ENCODE assay signal across 1 fruit fly cellular context in the genomic region with DNA sequence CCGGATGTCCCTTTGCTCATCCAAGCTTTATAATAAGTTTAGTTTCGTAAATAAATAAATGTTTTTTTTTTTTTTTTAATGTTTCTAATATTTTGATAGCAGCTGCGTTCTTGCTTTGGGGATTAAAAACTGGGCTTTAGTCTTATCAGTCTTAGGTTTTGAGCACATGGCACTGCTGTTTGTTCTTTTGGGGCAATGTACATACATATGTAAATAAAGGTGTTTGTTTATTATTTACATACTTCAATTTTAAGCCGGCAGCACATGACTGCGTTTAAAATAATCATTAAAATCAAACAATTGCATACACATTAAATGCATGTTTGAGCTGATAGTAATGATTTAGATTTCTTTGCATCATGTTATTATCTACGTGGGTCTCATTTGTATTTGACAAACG.
A peak's percentile ranks its signal among the peaks of the same experiment; 100 is the strongest.
TF ChIP-seq lines count a peak whose summit lies in the region.

No protein-coding gene starts in this region.

TF ChIP-seq in whole organism, embryonic, 481 proteins besides CTCF, POLR2A, EP300 and RAD21 (continued from another document and continues in another):
- peak; percentile 78 for TF ChIP-seq nerfin-1 (tag; optimal IDR thresholded peaks at IDR 0.05; lab: Kevin White, UChicago)
- TF ChIP-seq CG1529 (GFP tag; optimal IDR thresholded peaks at IDR 0.05; lab: Kevin White, UChicago) = peak; percentile 90
- no peak for TF ChIP-seq klu (GFP tag; IDR thresholded peaks at IDR 0.05; lab: Robert Waterston, UW)
- no peak for TF ChIP-seq bbx (GFP tag; IDR thresholded peaks at IDR 0.05; lab: Robert Waterston, UW; ENCODE audit: partially characterized antibody)
- peak; percentile 95 for TF ChIP-seq MTF-1 (GFP tag; optimal IDR thresholded peaks at IDR 0.05; lab: Kevin White, UChicago; ENCODE audit: borderline replicate concordance)
- TF ChIP-seq Med (GFP tag; lab: Kevin White, UChicago) = peak; percentile 90
- TF ChIP-seq al (GFP tag; IDR thresholded peaks at IDR 0.05; lab: Robert Waterston, UW) = no peak
- peak; percentile 55 for TF ChIP-seq CG8281 (tag; optimal IDR thresholded peaks at IDR 0.05; lab: Kevin White, UChicago)
- peak; percentile 81 for TF ChIP-seq TFAM (GFP tag; optimal IDR thresholded peaks at IDR 0.05; lab: Kevin White, UChicago)
- peak; percentile 96 for TF ChIP-seq CG3407 (GFP tag; optimal IDR thresholded peaks at IDR 0.05; lab: Kevin White, UChicago)
- no peak for TF ChIP-seq CG7357 (GFP tag; IDR thresholded peaks at IDR 0.05; lab: Robert Waterston, UW)
- TF ChIP-seq CG11560 (tag; IDR thresholded peaks at IDR 0.05; lab: Robert Waterston, UW) = no peak
- TF ChIP-seq CG1233 (GFP tag; optimal IDR thresholded peaks at IDR 0.05; lab: Kevin White, UChicago) = peak; percentile 90
- TF ChIP-seq zen (tag; optimal IDR thresholded peaks at IDR 0.05; lab: Kevin White, UChicago) = peak; percentile 53
- TF ChIP-seq Ada2b (GFP tag; IDR thresholded peaks at IDR 0.05; lab: Robert Waterston, UW) = no peak
- TF ChIP-seq cas (GFP tag; IDR thresholded peaks at IDR 0.05; lab: Robert Waterston, UW) = no peak
- TF ChIP-seq CG14860 (GFP tag; IDR thresholded peaks at IDR 0.05; lab: Robert Waterston, UW; ENCODE audit: partially characterized antibody) = no peak
- TF ChIP-seq CG11456 (GFP tag; IDR thresholded peaks at IDR 0.05; lab: Robert Waterston, UW) = no peak
- peak; percentile 53 for TF ChIP-seq tin (GFP tag; optimal IDR thresholded peaks at IDR 0.05; lab: Kevin White, UChicago)
- TF ChIP-seq vnd (GFP tag; IDR thresholded peaks at IDR 0.05; lab: Robert Waterston, UW; ENCODE audit: partially characterized antibody) = no peak
- peak; percentile 84 for TF ChIP-seq Lhr (GFP tag; optimal IDR thresholded peaks at IDR 0.05; lab: Kevin White, UChicago)
- peak; percentile 82 for TF ChIP-seq CG7556 (GFP tag; optimal IDR thresholded peaks at IDR 0.05; lab: Kevin White, UChicago)
- no peak; the same call in 2 of the 3 replicates for TF ChIP-seq CG14050 (GFP tag; IDR thresholded peaks at IDR 0.05; lab: Robert Waterston, UW)
- peak; percentile 69 for TF ChIP-seq CG8388 (GFP tag; optimal IDR thresholded peaks at IDR 0.05; lab: Kevin White, UChicago)
- TF ChIP-seq CG33557 (GFP tag; optimal IDR thresholded peaks at IDR 0.05; lab: Kevin White, UChicago) = peak; percentile 93
- TF ChIP-seq Hr78 (GFP tag; optimal IDR thresholded peaks at IDR 0.05; lab: Kevin White, UChicago) = no peak
- peak; percentile 89 for TF ChIP-seq fd102C (GFP tag; optimal IDR thresholded peaks at IDR 0.05; lab: Kevin White, UChicago)
- TF ChIP-seq cato (GFP tag; optimal IDR thresholded peaks at IDR 0.05; lab: Kevin White, UChicago; ENCODE audit: borderline replicate concordance) = peak; percentile 43
- TF ChIP-seq CG32772 (GFP tag; IDR thresholded peaks at IDR 0.05; lab: Robert Waterston, UW) = no peak
- peak; percentile 58 for TF ChIP-seq Oli (tag; optimal IDR thresholded peaks at IDR 0.05; lab: Kevin White, UChicago)
- no peak for TF ChIP-seq Oaz (GFP tag; IDR thresholded peaks at IDR 0.05; lab: Robert Waterston, UW)
- peak; percentile 41; the same call in 1 of the 2 replicates for TF ChIP-seq seq (GFP tag; IDR thresholded peaks at IDR 0.05; lab: Robert Waterston, UW)
- peak; percentile 55 for TF ChIP-seq Fer1 (GFP tag; optimal IDR thresholded peaks at IDR 0.05; lab: Kevin White, UChicago)
- TF ChIP-seq D19B (GFP tag; optimal IDR thresholded peaks at IDR 0.05; lab: Kevin White, UChicago) = no peak
- TF ChIP-seq NFAT (GFP tag; IDR thresholded peaks at IDR 0.05; lab: Robert Waterston, UW) = no peak
- TF ChIP-seq CG12769 (tag; optimal IDR thresholded peaks at IDR 0.05; lab: Kevin White, UChicago) = peak; percentile 35
- TF ChIP-seq CG15269 (tag; optimal IDR thresholded peaks at IDR 0.05; lab: Kevin White, UChicago) = peak; percentile 65
- no peak for TF ChIP-seq CG34224 (GFP tag; IDR thresholded peaks at IDR 0.05; lab: Robert Waterston, UW; ENCODE audit: partially characterized antibody)
- TF ChIP-seq CG4730 (GFP tag; IDR thresholded peaks at IDR 0.05; lab: Robert Waterston, UW) = no peak
- TF ChIP-seq chinmo (GFP tag; IDR thresholded peaks at IDR 0.05; lab: Robert Waterston, UW; ENCODE audit: partially characterized antibody) = no peak
- TF ChIP-seq Hr3 (GFP tag; optimal IDR thresholded peaks at IDR 0.05; lab: Kevin White, UChicago) = peak; percentile 32
- no peak for TF ChIP-seq tll (GFP tag; optimal IDR thresholded peaks at IDR 0.05; lab: Kevin White, UChicago)
- no peak for TF ChIP-seq exex (tag; optimal IDR thresholded peaks at IDR 0.05; lab: Kevin White, UChicago)
- TF ChIP-seq CG10366 (GFP tag; IDR thresholded peaks at IDR 0.05; lab: Robert Waterston, UW) = no peak; the same call in 1 of the 2 replicates
- TF ChIP-seq Trl (optimal IDR thresholded peaks at IDR 0.05; lab: Kevin White, UChicago) = no peak
- peak; percentile 80 for TF ChIP-seq Trl (GFP tag; optimal IDR thresholded peaks at IDR 0.05; lab: Kevin White, UChicago)
- TF ChIP-seq C15 (GFP tag; IDR thresholded peaks at IDR 0.05; lab: Robert Waterston, UW) = 0 out of 3 replicates have a peak, but pooled peaks have one; percentile 37
- TF ChIP-seq Dll (GFP tag; IDR thresholded peaks at IDR 0.05; lab: Robert Waterston, UW; ENCODE audit: partially characterized antibody) = no peak
- no peak for TF ChIP-seq Opbp (GFP tag; IDR thresholded peaks at IDR 0.05; lab: Robert Waterston, UW; ENCODE audit: partially characterized antibody)
- TF ChIP-seq shn (GFP tag; optimal IDR thresholded peaks at IDR 0.05; lab: Kevin White, UChicago) = peak; percentile 5
- peak; percentile 12 for TF ChIP-seq Ets97D (GFP tag; optimal IDR thresholded peaks at IDR 0.05; lab: Kevin White, UChicago)
- TF ChIP-seq CG11695 (GFP tag; IDR thresholded peaks at IDR 0.05; lab: Robert Waterston, UW) = peak; percentile 61
- peak; percentile 78 for TF ChIP-seq odd (GFP tag; optimal IDR thresholded peaks at IDR 0.05; lab: Kevin White, UChicago)
- no peak for TF ChIP-seq Sin3A (optimal IDR thresholded peaks at IDR 0.05; lab: Kevin White, UChicago)
- peak; percentile 87 for TF ChIP-seq CG1603 (tag; optimal IDR thresholded peaks at IDR 0.05; lab: Kevin White, UChicago)
- peak; percentile 72 for TF ChIP-seq CG4854 (GFP tag; optimal IDR thresholded peaks at IDR 0.05; lab: Kevin White, UChicago)
- TF ChIP-seq slbo (GFP tag; IDR thresholded peaks at IDR 0.05; lab: Robert Waterston, UW) = no peak
- no peak for TF ChIP-seq ro (GFP tag; IDR thresholded peaks at IDR 0.05; lab: Robert Waterston, UW)
- TF ChIP-seq Max (GFP tag; optimal IDR thresholded peaks at IDR 0.05; lab: Kevin White, UChicago) = peak; percentile 85
- peak; percentile 71 for TF ChIP-seq CG4820 (GFP tag; optimal IDR thresholded peaks at IDR 0.05; lab: Kevin White, UChicago)
- TF ChIP-seq ac (GFP tag; optimal IDR thresholded peaks at IDR 0.05; lab: Kevin White, UChicago) = peak; percentile 85
- peak; percentile 32 for TF ChIP-seq NfI (GFP tag; optimal IDR thresholded peaks at IDR 0.05; lab: Kevin White, UChicago)
- peak; percentile 56; the same call in 1 of the 2 replicates for TF ChIP-seq E2f1 (GFP tag; IDR thresholded peaks at IDR 0.05; lab: Robert Waterston, UW)
- no peak for TF ChIP-seq Gsc (GFP tag; IDR thresholded peaks at IDR 0.05; lab: Robert Waterston, UW)
- no peak for TF ChIP-seq fru (optimal IDR thresholded peaks at IDR 0.05; lab: Kevin White, UChicago)
- TF ChIP-seq CG32532 (GFP tag; IDR thresholded peaks at IDR 0.05; lab: Robert Waterston, UW) = no peak
- TF ChIP-seq CG6683 (GFP tag; optimal IDR thresholded peaks at IDR 0.05; lab: Kevin White, UChicago) = peak; percentile 51
- peak; percentile 62 for TF ChIP-seq CG6689 (GFP tag; IDR thresholded peaks at IDR 0.05; lab: Robert Waterston, UW)
- TF ChIP-seq CG9609 (GFP tag; optimal IDR thresholded peaks at IDR 0.05; lab: Kevin White, UChicago) = peak; percentile 28
- TF ChIP-seq CG8944 (GFP tag; optimal IDR thresholded peaks at IDR 0.05; lab: Kevin White, UChicago) = peak; percentile 61
- TF ChIP-seq CG7786 (GFP tag; optimal IDR thresholded peaks at IDR 0.05; lab: Kevin White, UChicago) = peak; percentile 25
- TF ChIP-seq CG12391 (tag; optimal IDR thresholded peaks at IDR 0.05; lab: Kevin White, UChicago) = peak; percentile 54
- peak; percentile 81 for TF ChIP-seq twi (tag; optimal IDR thresholded peaks at IDR 0.05; lab: Kevin White, UChicago)
- TF ChIP-seq Awh (GFP tag; IDR thresholded peaks at IDR 0.05; lab: Robert Waterston, UW) = peak; percentile 94
- peak; percentile 3 for TF ChIP-seq vfl (GFP tag; optimal IDR thresholded peaks at IDR 0.05; lab: Kevin White, UChicago)
- TF ChIP-seq ab (GFP tag; optimal IDR thresholded peaks at IDR 0.05; lab: Kevin White, UChicago) = no peak
- TF ChIP-seq YL-1 (GFP tag; optimal IDR thresholded peaks at IDR 0.05; lab: Kevin White, UChicago) = peak; percentile 80
- peak; percentile 89 for TF ChIP-seq CG10209 (GFP tag; optimal IDR thresholded peaks at IDR 0.05; lab: Kevin White, UChicago)
- TF ChIP-seq eve (GFP tag; optimal IDR thresholded peaks at IDR 0.05; lab: Kevin White, UChicago) = peak in 1 of 2 experiments; percentile 37
- TF ChIP-seq CG15514 (GFP tag; optimal IDR thresholded peaks at IDR 0.05; lab: Kevin White, UChicago) = peak; percentile 54
- TF ChIP-seq bab2 (GFP tag; optimal IDR thresholded peaks at IDR 0.05; lab: Kevin White, UChicago) = peak; percentile 83
- peak; percentile 53; the same call in 1 of the 2 replicates for TF ChIP-seq E2f2 (GFP tag; IDR thresholded peaks at IDR 0.05; lab: Robert Waterston, UW)
- TF ChIP-seq Optix (GFP tag; IDR thresholded peaks at IDR 0.05; lab: Robert Waterston, UW) = no peak
- TF ChIP-seq aop (GFP tag; IDR thresholded peaks at IDR 0.05; lab: Robert Waterston, UW) = no peak
- TF ChIP-seq CG13775 (GFP tag; optimal IDR thresholded peaks at IDR 0.05; lab: Kevin White, UChicago) = peak; percentile 52
- peak; percentile 55 for TF ChIP-seq jing (GFP tag; optimal IDR thresholded peaks at IDR 0.05; lab: Kevin White, UChicago)
- TF ChIP-seq CG7372 (GFP tag; IDR thresholded peaks at IDR 0.05; lab: Robert Waterston, UW) = no peak
- TF ChIP-seq mam (GFP tag; optimal IDR thresholded peaks at IDR 0.05; lab: Kevin White, UChicago) = no peak
- TF ChIP-seq Dp (GFP tag; optimal IDR thresholded peaks at IDR 0.05; lab: Kevin White, UChicago) = no peak
- 0 out of 2 replicates have a peak, but pooled peaks have one; percentile 27 for TF ChIP-seq CG17612 (GFP tag; IDR thresholded peaks at IDR 0.05; lab: Robert Waterston, UW)
- peak; percentile 76 for TF ChIP-seq kni (GFP tag; optimal IDR thresholded peaks at IDR 0.05; lab: Kevin White, UChicago)
- TF ChIP-seq CG18476 (GFP tag; optimal IDR thresholded peaks at IDR 0.05; lab: Kevin White, UChicago) = peak; percentile 78
- TF ChIP-seq tgo (GFP tag; IDR thresholded peaks at IDR 0.05; lab: Robert Waterston, UW) = peak; percentile 18; the same call in 1 of the 3 replicates
- peak; percentile 78 for TF ChIP-seq Fer3 (tag; optimal IDR thresholded peaks at IDR 0.05; lab: Kevin White, UChicago)
- peak; percentile 62 for TF ChIP-seq trem (tag; optimal IDR thresholded peaks at IDR 0.05; lab: Kevin White, UChicago)
- peak; percentile 50 for TF ChIP-seq CG4328 (GFP tag; optimal IDR thresholded peaks at IDR 0.05; lab: Kevin White, UChicago)
- no peak for TF ChIP-seq Dref (GFP tag; IDR thresholded peaks at IDR 0.05; lab: Robert Waterston, UW)
- peak; percentile 73 for TF ChIP-seq CoRest (tag; optimal IDR thresholded peaks at IDR 0.05; lab: Kevin White, UChicago)
- peak; percentile 64 for TF ChIP-seq CG10565 (GFP tag; optimal IDR thresholded peaks at IDR 0.05; lab: Kevin White, UChicago)
- TF ChIP-seq dimm (GFP tag; IDR thresholded peaks at IDR 0.05; lab: Robert Waterston, UW) = no peak
- peak; percentile 7 for TF ChIP-seq ERR (GFP tag; optimal IDR thresholded peaks at IDR 0.05; lab: Kevin White, UChicago)
- TF ChIP-seq ewg (GFP tag; optimal IDR thresholded peaks at IDR 0.05; lab: Kevin White, UChicago) = peak; percentile 77
- no peak; the same call in 2 of the 3 replicates for TF ChIP-seq CG11093 (GFP tag; IDR thresholded peaks at IDR 0.05; lab: Robert Waterston, UW)
- no peak for TF ChIP-seq Dip3 (GFP tag; optimal IDR thresholded peaks at IDR 0.05; lab: Kevin White, UChicago)
- no peak for TF ChIP-seq prd (optimal IDR thresholded peaks at IDR 0.05; lab: Kevin White, UChicago)
- TF ChIP-seq prd (GFP tag; IDR thresholded peaks at IDR 0.05; lab: Robert Waterston, UW) = 0 out of 3 replicates have a peak, but pooled peaks have one; percentile 38
- no peak for TF ChIP-seq lmd (GFP tag; IDR thresholded peaks at IDR 0.05; lab: Robert Waterston, UW)
- TF ChIP-seq eyg (GFP tag; optimal IDR thresholded peaks at IDR 0.05; lab: Kevin White, UChicago) = peak; percentile 61
- TF ChIP-seq Nf-YA (GFP tag; IDR thresholded peaks at IDR 0.05; lab: Robert Waterston, UW) = peak; percentile 59
- TF ChIP-seq grau (tag; optimal IDR thresholded peaks at IDR 0.05; lab: Kevin White, UChicago) = peak; percentile 48
- peak in 1 of 2 experiments; percentile 19 for TF ChIP-seq crp (GFP tag; optimal IDR thresholded peaks at IDR 0.05; lab: Kevin White, UChicago)
- TF ChIP-seq sima (GFP tag; optimal IDR thresholded peaks at IDR 0.05; lab: Kevin White, UChicago) = peak; percentile 50
- TF ChIP-seq CG10543 (GFP tag; optimal IDR thresholded peaks at IDR 0.05; lab: Kevin White, UChicago) = peak; percentile 61
- no peak for TF ChIP-seq Drgx (GFP tag; IDR thresholded peaks at IDR 0.05; lab: Robert Waterston, UW)
- peak; percentile 68 for TF ChIP-seq D19A (tag; optimal IDR thresholded peaks at IDR 0.05; lab: Kevin White, UChicago)
- TF ChIP-seq CG42726 (GFP tag; IDR thresholded peaks at IDR 0.05; lab: Robert Waterston, UW; ENCODE audit: partially characterized antibody) = no peak
- no peak for TF ChIP-seq esg (GFP tag; conservative IDR thresholded peaks at IDR 0.05; lab: Robert Waterston, UW)
- no peak for TF ChIP-seq CG6791 (GFP tag; IDR thresholded peaks at IDR 0.05; lab: Robert Waterston, UW; ENCODE audit: partially characterized antibody)
- TF ChIP-seq lbe (GFP tag; optimal IDR thresholded peaks at IDR 0.05; lab: Kevin White, UChicago) = peak; percentile 68
- TF ChIP-seq CG34422 (GFP tag; IDR thresholded peaks at IDR 0.05; lab: Robert Waterston, UW) = no peak; the same call in 2 of the 3 replicates
- TF ChIP-seq Stat92E (GFP tag; optimal IDR thresholded peaks at IDR 0.05; lab: Kevin White, UChicago) = peak in 1 of 3 experiments; percentile 33
- peak; percentile 88 for TF ChIP-seq CG14710 (tag; optimal IDR thresholded peaks at IDR 0.05; lab: Kevin White, UChicago)
- no peak for TF ChIP-seq Myb (GFP tag; optimal IDR thresholded peaks at IDR 0.05; lab: Kevin White, UChicago)
- peak; percentile 59 for TF ChIP-seq CG11247 (GFP tag; IDR thresholded peaks at IDR 0.05; lab: Robert Waterston, UW)
- TF ChIP-seq CG8359 (GFP tag; optimal IDR thresholded peaks at IDR 0.05; lab: Kevin White, UChicago; ENCODE audit: borderline replicate concordance) = peak; percentile 59
- TF ChIP-seq Ravus (GFP tag; IDR thresholded peaks at IDR 0.05; lab: Robert Waterston, UW) = no peak
